Worm (Caenorhabditis elegans) whole organism, L2 larva: ENCODE results near the gene sel-13.

Source experiments
- R02D3.7 ChIP-seq: fragments of 150-350 bp; optimal IDR thresholded peaks from 2 replicates; lab custom pipeline; 2014; ENCODE audit warnings: missing biosample characterization, missing genetic modification characterization
- aly-2 ChIP-seq: fragments of 150-350 bp; optimal IDR thresholded peaks from 2 replicates; lab custom pipeline; 2014; ENCODE audit warnings: missing biosample characterization, missing genetic modification characterization
- blmp-1 ChIP-seq: sonication (generic microtip); optimal IDR thresholded peaks from 2 replicates; lab custom pipeline; 2017; ENCODE audit warnings: missing genetic modification characterization, mild to moderate bottlenecking, missing compliant biosample characterization, antibody characterized with exemption, moderate library complexity; ENCODE audit not compliant: insufficient read depth
- ceh-82 ChIP-seq: fragments of 150-350 bp; optimal IDR thresholded peaks from 2 replicates; lab custom pipeline; 2014; ENCODE audit warnings: missing biosample characterization, missing genetic modification characterization
- elt-3 ChIP-seq: sonication (generic microtip); optimal IDR thresholded peaks from 2 replicates; lab custom pipeline; 2017; ENCODE audit warnings: missing biosample characterization, missing genetic modification characterization
- lin-39 ChIP-seq: fragments of 150-350 bp; optimal IDR thresholded peaks from 2 replicates; lab custom pipeline; 2014; ENCODE audit warnings: missing biosample characterization, missing genetic modification reagents, missing genetic modification characterization
- mdl-1 ChIP-seq, 2 experiments: fragments of 150-350 bp in 1 of 2; sonication (generic microtip) in 1 of 2; optimal IDR thresholded peaks; 2 replicates each; lab custom pipeline; 2017; ENCODE audit warnings: missing biosample characterization in 2 of 2, missing genetic modification characterization in 2 of 2
- nhr-11 ChIP-seq: fragments of 150-350 bp; optimal IDR thresholded peaks from 2 replicates; lab custom pipeline; 2014; ENCODE audit warnings: missing biosample characterization, missing genetic modification characterization
- nhr-12 ChIP-seq: fragments of 150-350 bp; optimal IDR thresholded peaks from 2 replicates; lab custom pipeline; 2014; ENCODE audit warnings: missing biosample characterization, missing genetic modification characterization
- unc-55 ChIP-seq: fragments of 150-350 bp; sonication (generic microtip); optimal IDR thresholded peaks from 3 replicates; lab custom pipeline; 2014; ENCODE audit warnings: missing biosample characterization, missing genetic modification reagents, missing genetic modification characterization
- unc-62 ChIP-seq: fragments of 150-350 bp; optimal IDR thresholded peaks from 2 replicates; lab custom pipeline; 2014; ENCODE audit warnings: missing biosample characterization, missing genetic modification reagents, missing genetic modification characterization
- ztf-11 ChIP-seq: sonication (generic microtip); optimal IDR thresholded peaks from 2 replicates; lab custom pipeline; 2017; ENCODE audit warnings: missing biosample characterization, missing genetic modification characterization

- no peak for TF ChIP-seq mdl-1 (tag; optimal IDR thresholded peaks at IDR 0.05; lab: Kevin White, UChicago)
- no peak for TF ChIP-seq R02D3.7
- no peak for TF ChIP-seq nhr-11 (tag; lab: Kevin White, UChicago)
- no peak for TF ChIP-seq ceh-82 (tag; lab: Kevin White, UChicago)
- no peak for TF ChIP-seq lin-39
- no peak for TF ChIP-seq unc-55 (GFP tag; lab: Kevin White, UChicago)
- TF ChIP-seq blmp-1 (tag; lab: Kevin White, UChicago): no peak
- no peak for TF ChIP-seq unc-62 (GFP tag; lab: Kevin White, UChicago)
- TF ChIP-seq ztf-11: no peak
- TF ChIP-seq nhr-12 (tag; lab: Kevin White, UChicago): no peak
- no peak for TF ChIP-seq aly-2 (tag; lab: Kevin White, UChicago)
- TF ChIP-seq elt-3 (tag; lab: Kevin White, UChicago): no peak
Measured at ce11 chrIII:4740820-4741219, 40.8 kb upstream of the sel-13 start.
